Fruit fly (Drosophila melanogaster): Measurements from ENCODE around the gene Cp16.

The Cp16 gene

dm6 chr3L:8721145-8721544 lies 10.6 kb upstream of the Cp16 start, which contains the start of the genes CG32022 and CG6511:
Gene CG32022 (minus strand): TSS chr3L:8721272.
Gene CG6511 (plus strand): TSS chr3L:8721324.
- no peak for TF ChIP-seq CG8478 (optimal IDR thresholded peaks at IDR 0.05)
- no peak for TF ChIP-seq CTCF (optimal IDR thresholded peaks at IDR 0.05)

- TF ChIP-seq CG8478 (optimal IDR thresholded peaks at IDR 0.05) (no peak), CTCF (optimal IDR thresholded peaks at IDR 0.05) (no peak)
Measured at dm6 chr3L:8725252-8725651, 6.5 kb upstream of the Cp16 start.

DNA sequence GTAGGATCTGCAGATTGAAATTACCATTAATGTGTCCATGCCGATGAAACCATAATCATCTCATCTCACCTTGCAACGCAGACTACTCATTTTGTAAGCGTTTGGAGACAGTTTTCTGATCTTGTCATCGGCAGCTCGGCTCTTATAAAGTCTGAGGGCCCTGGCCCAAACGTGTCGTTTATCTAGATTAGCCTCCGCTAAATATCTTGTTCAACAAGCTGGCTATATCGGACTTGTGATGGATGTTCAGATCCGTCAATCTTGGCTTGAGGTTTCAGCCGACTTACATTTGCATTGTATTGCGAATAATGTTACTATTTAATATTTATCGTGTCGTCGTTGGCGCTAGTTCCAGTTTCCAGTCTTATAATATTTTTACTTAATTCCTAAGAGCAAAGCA lies 6.1 kb upstream of the Cp16 start, which contains the start of gene CG43965:
Gene CG43965, minus strand, starts transcription at position 101 of the 400 bp plus-strand sequence.
- no peak for TF ChIP-seq CTCF (optimal IDR thresholded peaks at IDR 0.05)
- TF ChIP-seq CG8478 (optimal IDR thresholded peaks at IDR 0.05), result no peak

DNA sequence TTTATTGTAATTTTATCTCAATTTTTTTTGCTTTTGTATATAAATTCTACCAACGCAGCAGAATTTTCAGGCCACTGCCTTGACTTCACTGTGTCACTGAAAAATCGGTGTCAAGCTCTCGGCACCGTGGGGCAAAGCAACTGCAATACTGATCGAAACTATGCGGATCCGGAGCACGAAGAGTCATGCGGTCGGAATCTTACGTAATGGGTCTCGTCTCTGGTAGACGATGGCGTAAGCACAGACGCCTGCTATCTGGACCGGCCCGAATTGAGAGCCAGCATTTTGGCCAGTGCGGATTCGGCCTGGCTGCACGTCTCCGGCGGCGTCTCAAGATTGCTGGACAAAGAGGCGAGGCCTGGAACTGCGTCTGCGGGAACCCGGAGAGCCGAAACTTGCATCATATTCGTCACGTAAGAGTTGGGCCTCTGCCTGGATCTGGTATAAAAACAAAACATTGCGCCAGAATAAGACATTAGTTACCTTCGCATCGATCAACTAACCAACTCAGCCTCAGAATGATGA lies 5.4 kb upstream of the Cp16 start, which contains the start of gene Cp18:
Gene Cp18, plus strand, starts transcription at position 475 of the 525 bp plus-strand sequence.
- no peak for TF ChIP-seq CG8478 (optimal IDR thresholded peaks at IDR 0.05)
- no peak for TF ChIP-seq CTCF (optimal IDR thresholded peaks at IDR 0.05)

DNA sequence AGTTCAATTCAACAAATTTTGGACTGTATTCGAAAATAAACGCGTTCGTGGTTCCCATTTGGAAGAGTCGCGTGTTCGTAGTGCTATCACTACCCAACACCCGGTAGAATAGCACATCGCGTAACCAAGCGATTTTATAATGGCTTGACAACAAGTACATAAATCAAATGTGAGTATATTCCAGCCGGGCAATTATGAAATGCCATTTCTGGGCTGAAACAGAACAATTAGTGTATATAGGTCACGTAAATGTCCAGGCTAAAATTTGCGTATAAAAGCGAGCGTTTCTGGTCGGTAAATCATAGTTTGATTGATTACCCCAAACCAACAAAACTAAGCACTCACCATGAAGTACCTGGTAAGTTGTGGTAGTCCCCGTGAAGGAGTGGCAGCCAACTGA lies 3.6 kb upstream of the Cp16 start, which contains the start of gene Cp15:
Gene Cp15, plus strand, starts transcription at position 301 of the 400 bp plus-strand sequence.
- TF ChIP-seq CTCF (optimal IDR thresholded peaks at IDR 0.05), result no peak
- no peak for TF ChIP-seq CG8478 (optimal IDR thresholded peaks at IDR 0.05)

DNA sequence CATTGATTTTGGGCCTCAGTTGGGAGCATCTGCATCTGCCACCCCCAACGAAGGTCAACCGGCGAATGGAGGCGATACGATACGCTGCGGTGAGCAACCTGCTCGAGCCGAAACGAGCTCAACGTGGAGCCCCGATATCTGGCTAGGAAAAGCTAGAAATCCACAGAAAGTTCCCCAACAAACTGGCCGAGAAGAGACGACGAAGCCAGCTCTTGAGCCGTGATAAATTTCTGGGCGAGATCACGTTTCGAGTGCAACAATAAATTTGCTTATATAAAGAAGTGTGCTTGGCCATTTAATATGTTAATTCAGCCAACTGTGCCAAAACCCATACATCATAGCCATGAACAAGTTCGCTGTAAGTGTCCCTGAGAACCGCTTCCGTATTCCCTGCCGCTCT lies 2.2 kb upstream of the Cp16 start, which contains the start of gene Cp19:
Gene Cp19, plus strand, starts transcription at position 301 of the 400 bp plus-strand sequence.
- TF ChIP-seq CG8478 (optimal IDR thresholded peaks at IDR 0.05), result no peak

- TF ChIP-seq CTCF (optimal IDR thresholded peaks at IDR 0.05) (no peak), CG8478 (optimal IDR thresholded peaks at IDR 0.05) (no peak)
Measured at dm6 chr3L:8741051-8741468, 9.3 kb downstream of the Cp16 start.

dm6 chr3L:8745210-8745609 lies 13.5 kb downstream of the Cp16 start, which contains the start of gene Prm:
Gene Prm (minus strand): TSS chr3L:8745310.
- no peak for TF ChIP-seq CG8478 (optimal IDR thresholded peaks at IDR 0.05)
- TF ChIP-seq CTCF (optimal IDR thresholded peaks at IDR 0.05), result no peak

- no peak for TF ChIP-seq CG8478 (optimal IDR thresholded peaks at IDR 0.05)
- no peak for TF ChIP-seq CTCF (optimal IDR thresholded peaks at IDR 0.05)
Measured at dm6 chr3L:8746519-8746918, 14.8 kb downstream of the Cp16 start.

DNA sequence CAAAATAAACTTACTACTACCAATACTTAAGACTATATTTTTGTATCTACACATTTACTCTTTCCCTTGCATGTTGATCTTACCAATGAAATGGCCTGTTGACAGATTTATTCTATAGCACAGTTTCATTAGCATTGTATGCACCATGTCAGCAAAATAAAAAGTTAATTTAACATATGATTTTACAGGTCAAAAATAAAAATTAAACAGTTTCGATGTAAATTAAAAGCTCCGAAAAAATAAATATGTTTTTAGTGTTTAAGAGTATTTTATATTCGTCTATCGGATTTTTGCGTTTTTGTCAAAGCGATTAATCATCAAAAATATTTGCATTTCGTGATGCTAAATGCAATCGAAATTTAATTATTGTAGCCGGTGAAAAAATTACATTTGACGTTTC lies 16.6 kb downstream of the Cp16 start:
- TF ChIP-seq CTCF (optimal IDR thresholded peaks at IDR 0.05), result no peak
- TF ChIP-seq CG8478 (optimal IDR thresholded peaks at IDR 0.05), result no peak

DNA sequence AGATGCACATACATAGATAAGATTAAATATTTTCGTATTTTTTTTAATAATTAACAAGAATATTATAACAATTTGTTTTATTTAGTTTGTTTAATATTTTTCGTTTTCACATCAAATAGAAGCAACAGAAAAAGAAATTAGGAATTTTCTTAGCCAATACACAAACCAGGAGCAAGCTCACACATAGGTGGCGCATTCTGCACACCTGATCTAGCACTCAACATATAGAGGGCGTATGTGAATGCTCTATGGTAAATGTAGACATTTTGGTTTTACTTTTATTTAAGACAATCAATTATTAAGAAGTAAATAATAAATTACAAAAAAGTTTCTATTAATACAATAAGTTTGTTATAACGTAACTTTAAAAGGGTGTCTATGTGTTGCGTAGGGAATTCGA lies 17.1 kb downstream of the Cp16 start:
- TF ChIP-seq CTCF (optimal IDR thresholded peaks at IDR 0.05), result peak; percentile 85 to 98
- no peak for TF ChIP-seq CG8478 (optimal IDR thresholded peaks at IDR 0.05)

DNA sequence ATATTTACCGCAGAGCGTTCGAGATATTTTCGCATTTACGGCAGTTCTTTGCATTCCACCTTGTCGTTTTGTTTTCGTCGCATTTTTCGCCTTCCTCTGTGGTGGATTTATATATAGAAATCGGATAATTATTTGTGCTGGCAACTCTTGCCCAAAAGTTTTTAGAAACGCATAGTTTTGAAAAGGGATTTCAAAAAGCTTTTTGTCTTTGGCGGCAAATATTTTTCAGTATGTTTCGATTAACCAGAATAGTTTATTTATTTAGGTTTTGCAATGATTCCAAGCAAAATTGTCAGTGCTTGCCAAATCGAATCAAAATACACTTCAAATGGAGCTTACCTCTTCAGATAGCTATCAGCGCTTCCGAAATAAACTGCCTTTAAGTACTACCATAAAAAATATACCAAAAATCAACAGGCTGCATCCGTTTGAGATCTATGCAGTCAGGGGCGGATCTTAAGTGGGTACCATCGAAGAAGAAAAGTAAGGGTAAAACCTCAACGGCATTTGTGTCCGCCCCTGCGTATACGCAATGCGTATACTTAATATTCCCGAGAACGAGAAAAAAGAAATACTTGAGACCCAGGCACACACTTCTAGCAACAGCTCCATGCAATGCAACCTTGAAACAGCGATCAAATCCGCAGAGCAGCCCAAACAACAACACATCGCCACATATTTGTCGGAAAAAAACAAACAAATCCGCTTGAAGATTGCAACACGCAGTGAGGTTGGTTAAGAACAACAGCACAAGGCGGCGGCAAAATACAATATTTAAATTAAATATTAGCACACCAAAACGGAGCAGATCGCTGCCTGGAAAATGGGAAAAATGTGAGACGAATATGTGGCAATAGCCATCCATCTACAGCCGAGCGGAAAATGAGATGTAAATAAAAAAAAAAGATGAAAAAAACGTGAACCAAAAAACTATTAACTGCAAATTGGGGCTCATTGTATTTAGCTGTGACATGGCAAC lies 18.2 kb downstream of the Cp16 start, which contains the start of gene CG13306:
Gene CG13306, minus strand, starts transcription at position 51 of the 979 bp plus-strand sequence.
- no peak for TF ChIP-seq CG8478 (optimal IDR thresholded peaks at IDR 0.05)
- TF ChIP-seq CTCF (optimal IDR thresholded peaks at IDR 0.05), result no peak

DNA sequence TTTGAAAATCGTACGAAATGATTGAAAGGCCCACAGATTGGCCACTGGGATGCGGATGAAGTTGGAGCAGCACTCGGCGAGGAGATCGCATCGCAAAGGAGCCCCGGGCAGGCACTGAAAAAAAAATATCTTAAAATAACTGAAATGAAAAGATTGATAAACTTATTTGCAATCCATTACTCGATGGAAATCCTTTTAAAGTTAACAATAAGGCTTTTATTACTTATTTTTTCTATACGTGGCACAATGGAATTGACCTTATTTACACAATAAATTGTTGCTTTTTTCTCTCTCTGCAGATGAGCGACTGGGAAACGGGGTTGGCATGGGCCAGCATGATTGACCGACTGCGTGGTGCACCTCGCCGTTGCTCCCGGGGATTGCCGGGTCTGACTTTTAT lies 19.5 kb downstream of the Cp16 start:
- TF ChIP-seq CG8478 (optimal IDR thresholded peaks at IDR 0.05), result no peak
- no peak for TF ChIP-seq CTCF (optimal IDR thresholded peaks at IDR 0.05)

DNA sequence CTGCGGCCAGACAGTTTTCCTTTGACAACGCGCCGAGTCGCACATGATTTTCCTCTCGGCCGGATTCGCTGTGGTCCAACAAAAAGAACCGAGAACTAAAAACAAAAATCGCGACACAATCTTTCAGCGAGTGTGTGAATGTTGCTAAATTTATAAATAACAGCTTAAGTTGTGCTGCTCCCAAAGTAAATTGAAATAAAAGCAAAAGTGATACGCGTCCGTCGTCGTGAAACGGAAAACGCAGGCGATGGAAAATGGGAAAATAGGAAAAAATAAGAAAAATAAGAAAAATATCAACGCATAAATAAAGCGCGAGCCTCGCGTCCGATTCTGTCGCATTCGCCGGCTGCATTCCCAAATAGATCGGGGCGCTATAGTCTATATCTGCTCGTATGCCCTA lies 21.8 kb downstream of the Cp16 start, which contains the start of gene Fhos:
Gene Fhos, plus strand, starts transcription at position 28 of the 400 bp plus-strand sequence.
- TF ChIP-seq CG8478 (optimal IDR thresholded peaks at IDR 0.05) (no peak), CTCF (optimal IDR thresholded peaks at IDR 0.05) (no peak)

- no peak for TF ChIP-seq CTCF (optimal IDR thresholded peaks at IDR 0.05)
- no peak for TF ChIP-seq CG8478 (optimal IDR thresholded peaks at IDR 0.05)
Measured at dm6 chr3L:8755689-8756088, 23.9 kb downstream of the Cp16 start, which contains the start of gene CG6576. Gene CG6576 (plus strand): TSS chr3L:8755989.
